Worm (Caenorhabditis elegans) whole organism, L4 larva: ENCODE data around the gene idpc-4.
"Not testable (repeated sequence)": the region's sequence is repeated elsewhere in the genome, so short reads cannot be mapped to it uniquely, and the experiment has no call there.

Experiments
- D1046.2 ChIP-seq: fragments of 200-800 bp; sonication (Bioruptor generic); IDR thresholded peaks from 2 replicates; pipeline ENCODE4 v1.3.6; 2022; ENCODE audit warnings: missing genetic modification characterization, missing compliant biosample characterization
- F37D6.2 ChIP-seq: sonication (generic microtip); optimal IDR thresholded peaks from 2 replicates; lab custom pipeline; 2016; ENCODE audit warnings: mild to moderate bottlenecking, missing genetic modification characterization, missing compliant biosample characterization
- R02D3.7 ChIP-seq: fragments of 150-350 bp; sonication (generic microtip); optimal IDR thresholded peaks from 3 replicates; lab custom pipeline; 2014; ENCODE audit warnings: missing biosample characterization, missing genetic modification characterization
- T20F7.1 ChIP-seq: fragments of 200-800 bp; sonication (Bioruptor generic); optimal IDR thresholded peaks from 2 replicates; lab custom pipeline; 2018; ENCODE audit warnings: mild to moderate bottlenecking, missing genetic modification characterization, missing compliant biosample characterization
- Y105C5A.15 ChIP-seq: fragments of 200-800 bp; sonication (Bioruptor generic); IDR thresholded peaks from 2 replicates; pipeline ENCODE4 v1.3.6; 2022; ENCODE audit warnings: missing genetic modification characterization, missing compliant biosample characterization
- Y48G9A.11 ChIP-seq: fragments of 200-800 bp; sonication (Bioruptor generic); IDR thresholded peaks from 2 replicates; pipeline ENCODE4 v1.3.6; 2022; ENCODE audit warnings: missing genetic modification reagents, missing genetic modification characterization, missing compliant biosample characterization
- attf-4 ChIP-seq: sonication (generic microtip); optimal IDR thresholded peaks from 3 replicates; lab custom pipeline; 2017; ENCODE audit warnings: missing biosample characterization, missing genetic modification characterization
- dmd-6 ChIP-seq: fragments of 200-800 bp; sonication (Bioruptor generic); IDR thresholded peaks from 2 replicates; pipeline ENCODE4 v1.3.6; 2022; ENCODE audit warnings: missing genetic modification reagents, missing genetic modification characterization, missing compliant biosample characterization
- dpl-1 ChIP-seq: fragments of 150-350 bp; optimal IDR thresholded peaks from 2 replicates; lab custom pipeline; 2014; ENCODE audit warnings: missing biosample characterization, missing genetic modification reagents, missing genetic modification characterization
- egl-27 ChIP-seq: sonication (generic microtip); optimal IDR thresholded peaks from 3 replicates; lab custom pipeline; 2017; ENCODE audit warnings: missing biosample characterization, missing genetic modification reagents, missing genetic modification characterization
- egl-43 ChIP-seq: fragments of 200-800 bp; sonication (Bioruptor generic); IDR thresholded peaks from 2 replicates; pipeline ENCODE4 v1.3.6; 2022; ENCODE audit warnings: missing genetic modification reagents, missing genetic modification characterization, missing compliant biosample characterization
- jun-1 ChIP-seq: fragments of 150-350 bp; optimal IDR thresholded peaks from 2 replicates; lab custom pipeline; 2014; ENCODE audit warnings: missing biosample characterization, missing genetic modification reagents, missing genetic modification characterization
- lin-1 ChIP-seq: fragments of 200-800 bp; sonication (Bioruptor generic); IDR thresholded peaks from 2 replicates; pipeline ENCODE4 v1.3.6; 2022; ENCODE audit warnings: missing genetic modification reagents, missing genetic modification characterization, missing compliant biosample characterization
- lin-29 ChIP-seq: fragments of 200-800 bp; sonication (Bioruptor generic); IDR thresholded peaks from 2 replicates; pipeline ENCODE4 v1.3.6; 2022; ENCODE audit warnings: missing genetic modification reagents, missing genetic modification characterization, missing compliant biosample characterization
- mxl-3 ChIP-seq: fragments of 200-800 bp; sonication (Bioruptor generic); optimal IDR thresholded peaks from 2 replicates; lab custom pipeline; 2018; ENCODE audit warnings: mild to moderate bottlenecking, missing genetic modification characterization, missing compliant biosample characterization
- nhr-41 ChIP-seq: fragments of 200-800 bp; sonication (Bioruptor generic); IDR thresholded peaks from 2 replicates; pipeline ENCODE4 v1.3.6; 2022; ENCODE audit warnings: missing genetic modification reagents, missing genetic modification characterization, missing compliant biosample characterization
- nhr-6 ChIP-seq: fragments of 150-350 bp; optimal IDR thresholded peaks from 2 replicates; lab custom pipeline; 2014; ENCODE audit warnings: missing biosample characterization, missing genetic modification characterization
- nhr-77 ChIP-seq: fragments of 150-350 bp; optimal IDR thresholded peaks from 2 replicates; lab custom pipeline; 2014; ENCODE audit warnings: missing biosample characterization, missing genetic modification characterization
- pha-4 ChIP-seq, 2 experiments: fragments of 150-350 bp in 1 of 2; fragments of 200-800 bp in 1 of 2; sonication (Bioruptor generic) in 1 of 2; IDR thresholded peaks in 1 of 2; optimal IDR thresholded peaks in 1 of 2; 2 replicates each; pipeline versions ENCODE4 v1.3.6 to Lab custom; 2014 to 2022; ENCODE audit warnings: missing genetic modification characterization in 2 of 2, missing genetic modification reagents in 2 of 2, missing biosample characterization in 1 of 2, missing compliant biosample characterization in 1 of 2
- set-16 ChIP-seq: fragments of 200-800 bp; sonication (Bioruptor generic); IDR thresholded peaks from 2 replicates; pipeline ENCODE4 v1.3.6; 2022; ENCODE audit warnings: missing genetic modification reagents, missing genetic modification characterization, missing compliant biosample characterization
- unc-62 ChIP-seq, 3 experiments: fragments of 150-350 bp in 1 of 3; sonication (generic microtip); optimal IDR thresholded peaks in 2 of 3; peaks in 1 of 3; 1 replicate in 1 of 3; 2 replicates in 2 of 3; lab custom pipeline; 2014 to 2017; ENCODE audit warnings: missing biosample characterization in 3 of 3, missing genetic modification characterization in 3 of 3, missing genetic modification reagents in 3 of 3, missing genotype in 1 of 3
- vab-7 ChIP-seq: fragments of 200-800 bp; sonication (Bioruptor generic); IDR thresholded peaks from 2 replicates; pipeline ENCODE4 v1.3.6; 2022; ENCODE audit warnings: missing genetic modification reagents, missing genetic modification characterization, missing compliant biosample characterization

The idpc-4 gene

DNA sequence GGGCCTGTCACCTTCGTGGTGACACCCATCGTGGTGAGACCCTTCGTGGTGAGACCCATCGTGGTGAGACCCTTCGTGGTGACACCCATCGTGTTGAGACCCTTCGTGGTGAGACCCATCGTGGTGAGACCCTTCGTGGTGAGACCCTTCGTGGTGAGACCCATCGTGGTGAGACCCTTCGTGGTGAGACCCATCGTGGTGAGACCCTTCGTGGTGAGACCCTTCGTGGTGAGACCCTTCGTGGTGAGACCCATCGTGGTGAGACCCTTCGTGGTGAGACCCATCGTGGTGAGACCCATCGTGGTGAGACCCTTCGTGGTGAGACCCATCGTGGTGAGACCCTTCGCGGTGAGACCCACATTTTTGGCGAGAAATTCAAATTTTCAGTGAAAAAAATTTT, 23.3 kb upstream of the idpc-4 start:
- TF ChIP-seq set-16 (GFP tag; lab: Robert Waterston, UW), result peak; percentile 69; the same call in 1 of the 2 replicates

DNA sequence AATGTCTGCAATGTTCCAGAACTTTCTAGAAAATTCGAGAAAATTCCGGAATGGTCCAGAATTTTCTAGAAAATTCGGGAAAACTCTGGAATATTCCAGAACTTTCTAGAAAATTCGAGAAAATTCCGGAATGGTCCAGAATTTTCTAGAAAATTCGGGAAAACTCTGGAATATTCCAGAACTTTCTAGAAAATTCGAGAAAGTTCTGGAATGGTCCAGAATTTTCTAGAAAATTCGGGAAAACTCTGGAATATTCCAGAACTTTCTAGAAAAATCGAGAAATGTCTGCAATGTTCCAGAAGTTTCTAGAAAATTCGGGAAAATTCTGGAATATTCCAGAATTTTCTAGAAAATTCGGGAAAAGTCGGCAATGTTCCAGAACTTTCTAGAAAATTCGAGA, 21.7 kb upstream of the idpc-4 start:
- TF ChIP-seq lin-1 (GFP tag; lab: Robert Waterston, UW) (0 out of 2 replicates have a peak, but pooled peaks have one; percentile 24), pha-4 (GFP tag; IDR thresholded peaks at IDR 0.05; lab: Robert Waterston, UW) (0 out of 2 replicates have a peak, but pooled peaks have one; percentile 27), Y48G9A.11 (GFP tag; lab: Robert Waterston, UW) (0 out of 2 replicates have a peak, but pooled peaks have one; percentile 11)
- TF ChIP-seq pha-4 (tag; optimal IDR thresholded peaks at IDR 0.05; lab: Kevin White, UChicago), result not testable (repeated sequence)

DNA sequence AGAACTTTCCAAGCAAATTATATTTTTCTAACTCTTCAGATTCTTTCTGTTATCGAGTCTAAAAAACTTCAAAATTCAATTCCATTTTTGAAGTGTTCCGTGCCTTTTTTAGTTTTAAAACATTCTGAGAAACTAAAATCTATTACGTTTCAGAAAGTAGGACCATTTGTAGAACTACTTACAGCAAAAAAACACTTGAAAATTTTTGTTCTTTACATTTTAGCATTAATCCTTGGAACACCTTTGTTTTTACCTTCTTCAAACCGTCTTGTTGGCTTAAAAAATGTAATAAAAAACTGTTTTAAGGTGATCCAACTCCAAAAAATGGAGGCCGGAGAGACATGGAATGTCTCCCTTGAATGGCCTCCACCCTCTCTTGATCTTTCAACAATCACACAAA, 17.0 kb upstream of the idpc-4 start, which contains the start of gene dop-2:
Gene dop-2, plus strand, starts transcription at position 301 of the 400 bp plus-strand sequence.
- no peak for TF ChIP-seq lin-29 (GFP tag; lab: Robert Waterston, UW)

DNA sequence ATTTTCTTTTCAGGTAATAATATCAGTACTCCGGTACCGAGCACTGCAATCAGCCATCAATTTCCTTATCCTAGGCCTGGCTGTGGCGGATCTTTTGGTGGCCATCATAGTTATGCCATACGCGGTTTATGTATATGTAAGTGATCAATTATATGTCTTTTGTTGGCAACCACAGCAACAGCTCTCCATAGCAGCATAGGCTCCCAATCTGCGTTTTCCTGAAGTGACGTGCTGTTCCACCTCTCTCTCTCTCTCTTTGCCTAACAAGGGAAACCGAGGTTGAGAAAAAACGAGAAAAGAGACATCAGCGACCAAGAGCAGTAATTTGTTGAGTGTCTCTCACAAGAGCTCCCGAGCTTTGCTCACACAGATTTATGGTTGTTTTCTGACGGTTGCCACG, 16.0 kb upstream of the idpc-4 start:
- no peak for TF ChIP-seq jun-1 (tag; lab: Kevin White, UChicago)
- TF ChIP-seq unc-62 (GFP tag; optimal IDR thresholded peaks at IDR 0.05 in 1 of 2; lab: Kevin White, UChicago), result peak in 1 of 2 experiments; percentile 92
- no peak for TF ChIP-seq unc-62 (tag; optimal IDR thresholded peaks at IDR 0.05; lab: Kevin White, UChicago)
- 0 out of 2 replicates have a peak, but pooled peaks have one; percentile 22 for TF ChIP-seq egl-43

DNA sequence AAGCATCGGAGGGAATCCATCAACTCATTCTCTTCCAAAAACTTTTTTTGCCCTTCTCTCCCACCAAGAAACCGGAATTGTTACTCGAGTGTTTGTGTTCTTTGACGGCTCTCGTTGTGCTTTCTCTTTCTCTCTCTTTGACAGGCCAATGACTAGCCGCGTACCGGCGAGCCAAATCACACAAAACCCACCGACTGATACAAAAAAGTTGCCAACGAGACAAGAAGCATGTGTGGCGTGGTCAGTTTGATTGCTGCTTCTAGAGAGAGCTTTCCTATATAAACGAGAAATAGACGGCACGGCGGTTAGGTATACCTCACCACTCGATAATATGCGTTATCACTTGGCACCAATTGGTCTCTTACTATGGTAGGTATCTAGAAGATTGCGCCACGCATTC, 9.5 kb upstream of the idpc-4 start, which contains the start of gene pqn-63:
Gene pqn-63, plus strand, starts transcription at position 307 of the 400 bp plus-strand sequence.
- TF ChIP-seq dmd-6 (GFP tag; lab: Robert Waterston, UW), result peak; percentile 42; the same call in 1 of the 2 replicates
- TF ChIP-seq nhr-41 (GFP tag; lab: Robert Waterston, UW), result no peak
- TF ChIP-seq, all 104 proteins: peak for 1

DNA sequence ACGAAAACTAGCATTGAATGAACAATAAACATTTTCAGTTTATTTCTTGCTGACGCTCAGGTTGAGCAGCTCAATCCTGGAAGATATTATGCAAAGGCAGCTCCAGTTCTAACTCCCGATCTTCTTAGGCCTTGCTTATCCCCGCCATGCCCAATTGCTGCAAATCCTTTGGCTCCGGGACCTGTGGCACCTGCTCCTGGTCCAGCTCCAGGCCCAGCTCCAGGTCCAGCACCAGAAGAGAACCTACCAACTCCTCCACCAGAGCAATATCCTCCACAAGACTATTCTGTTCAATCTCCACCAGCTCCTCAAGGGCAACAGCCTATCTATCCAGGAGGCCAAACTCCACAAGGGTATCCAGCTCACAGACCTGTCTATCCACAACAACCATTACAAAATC, 9.1 kb upstream of the idpc-4 start:
- TF ChIP-seq unc-62 (GFP tag; optimal IDR thresholded peaks at IDR 0.05 in 1 of 2; lab: Kevin White, UChicago), result peak in 1 of 2 experiments; percentile 5
- TF ChIP-seq unc-62 (tag; optimal IDR thresholded peaks at IDR 0.05; lab: Kevin White, UChicago), result no peak
- no peak for TF ChIP-seq D1046.2
- TF ChIP-seq set-16 (GFP tag; lab: Robert Waterston, UW), result peak; percentile 71
- no peak for TF ChIP-seq pha-4 (GFP tag; IDR thresholded peaks at IDR 0.05; lab: Robert Waterston, UW)
- no peak for TF ChIP-seq pha-4 (tag; optimal IDR thresholded peaks at IDR 0.05; lab: Kevin White, UChicago)

DNA sequence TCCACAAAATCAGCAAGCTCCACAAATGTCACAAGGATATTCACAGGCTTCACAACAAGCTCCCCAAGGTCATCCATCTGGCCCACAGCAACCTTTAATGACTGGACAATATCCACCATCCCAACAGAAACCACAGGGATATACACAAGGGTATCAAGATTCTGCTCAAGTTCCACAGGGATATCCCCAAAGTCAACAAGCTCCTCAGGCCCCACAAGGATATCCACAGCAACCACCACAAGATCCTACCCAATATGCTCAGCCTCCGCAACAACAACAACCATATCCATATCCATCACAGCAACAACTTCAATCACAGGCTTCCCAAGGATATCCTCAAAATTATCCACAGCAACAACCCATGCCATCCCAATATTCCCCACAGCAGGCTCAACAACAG, 8.5 kb upstream of the idpc-4 start:
- TF ChIP-seq T20F7.1 (GFP tag; lab: Kevin White, UChicago) (no peak), dpl-1 (no peak)
- TF ChIP-seq, all 104 proteins: peak for 0

DNA sequence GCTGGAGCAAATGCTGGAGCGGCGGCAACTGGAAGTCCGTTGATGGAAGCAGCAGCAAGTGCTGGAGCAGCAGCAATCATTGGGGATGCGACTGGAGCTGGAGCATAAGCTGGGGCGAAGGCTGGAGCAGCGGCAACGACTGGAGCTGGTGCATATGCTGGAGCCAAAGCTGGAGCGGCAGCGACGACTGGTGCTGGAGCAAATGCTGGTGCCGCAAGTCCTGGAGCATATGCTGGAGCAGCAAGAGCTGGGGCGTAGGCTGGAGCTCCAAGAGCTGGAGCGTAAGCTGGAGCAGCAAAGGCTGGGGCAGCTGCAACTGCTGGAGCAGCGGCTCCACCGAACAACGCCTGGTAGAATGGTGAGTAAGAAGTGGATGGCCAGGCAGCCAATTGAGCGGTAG, 6.8 kb upstream of the idpc-4 start:
- 0 out of 2 replicates have a peak, but pooled peaks have one; percentile 17 for TF ChIP-seq vab-7
- peak; percentile 96 for TF ChIP-seq set-16 (GFP tag; lab: Robert Waterston, UW)
- TF ChIP-seq attf-4, result no peak
- no peak for TF ChIP-seq R02D3.7 (tag; lab: Kevin White, UChicago)
- TF ChIP-seq jun-1 (tag; lab: Kevin White, UChicago), result no peak
- TF ChIP-seq nhr-6 (tag; lab: Kevin White, UChicago), result no peak
- no peak for TF ChIP-seq egl-27 (tag; lab: Kevin White, UChicago)
- peak; percentile 74 for TF ChIP-seq egl-43
- no peak for TF ChIP-seq Y105C5A.15 (GFP tag; lab: Robert Waterston, UW)
- no peak for TF ChIP-seq nhr-77 (tag; lab: Kevin White, UChicago)
- no peak for TF ChIP-seq lin-29 (GFP tag; lab: Robert Waterston, UW)
- no peak for TF ChIP-seq F37D6.2 (tag; lab: Kevin White, UChicago)
- no peak for TF ChIP-seq mxl-3 (GFP tag; lab: Kevin White, UChicago)
